Worm (Caenorhabditis elegans): ENCODE data around the gene K03D3.2.
A peak's percentile ranks its signal among the peaks of the same experiment; 100 is the strongest.

The K03D3.2 gene

ce11 chrIV:16328519-16328918, at the start of gene K03D3.2:
Gene K03D3.2, minus strand, starts transcription at chrIV:16328619.
- TF ChIP-seq arid-1 (GFP tag; conservative IDR thresholded peaks at IDR 0.05): no peak
- TF ChIP-seq aha-1 (tag): no peak

ce11 chrIV:16377942-16378341, 49.5 kb upstream of the K03D3.2 start:
- TF ChIP-seq aha-1 (tag) (peak; percentile 81), nhr-41 (GFP tag; IDR thresholded peaks at IDR 0.05) (no peak)

ce11 chrIV:16370592-16370991, 42.2 kb upstream of the K03D3.2 start:
- TF ChIP-seq cey-2 (tag; optimal IDR thresholded peaks at IDR 0.05; ENCODE audit: borderline replicate concordance, insufficient read depth): no peak
- TF ChIP-seq jun-1 (tag; optimal IDR thresholded peaks at IDR 0.05): no peak
- no peak for TF ChIP-seq nhr-6 (tag; optimal IDR thresholded peaks at IDR 0.05)
- no peak for TF ChIP-seq zip-2 (tag; optimal IDR thresholded peaks at IDR 0.05)
- no peak for TF ChIP-seq nhr-11 (tag; optimal IDR thresholded peaks at IDR 0.05)
- no peak for TF ChIP-seq fkh-10 (GFP tag; optimal IDR thresholded peaks at IDR 0.05)
- no peak for TF ChIP-seq egl-27 (tag; optimal IDR thresholded peaks at IDR 0.05)
- TF ChIP-seq fos-1 (tag; optimal IDR thresholded peaks at IDR 0.05): no peak
- no peak for TF ChIP-seq dpl-1 (GFP tag; optimal IDR thresholded peaks at IDR 0.05)
- TF ChIP-seq lsy-2 (tag; optimal IDR thresholded peaks at IDR 0.05): no peak
- TF ChIP-seq D1046.2 (GFP tag; IDR thresholded peaks at IDR 0.05): no peak

ce11 chrIV:16364581-16364980, 36.2 kb upstream of the K03D3.2 start:
- TF ChIP-seq Y5F2A.4 (GFP tag; optimal IDR thresholded peaks at IDR 0.05) (no peak), dve-1 (tag; optimal IDR thresholded peaks at IDR 0.05; ENCODE audit: insufficient read depth) (peak; percentile 49), egl-43 (GFP tag; IDR thresholded peaks at IDR 0.05) (no peak), unc-62 (GFP tag; optimal IDR thresholded peaks at IDR 0.05 in 1 of 2) (no peak), unc-62 (tag; optimal IDR thresholded peaks at IDR 0.05) (no peak), Y75B8A.6 (GFP tag; IDR thresholded peaks at IDR 0.05) (no peak), D1046.2 (GFP tag; IDR thresholded peaks at IDR 0.05) (no peak), php-3 (GFP tag; IDR thresholded peaks at IDR 0.05) (no peak), zip-11 (GFP tag; IDR thresholded peaks at IDR 0.05) (no peak), F37D6.2 (tag; optimal IDR thresholded peaks at IDR 0.05) (no peak), madf-9 (GFP tag; conservative IDR thresholded peaks at IDR 0.05) (no peak), ztf-11 (tag; optimal IDR thresholded peaks at IDR 0.05) (no peak), aha-1 (tag) (peak; percentile 56), pqm-1 (tag; optimal IDR thresholded peaks at IDR 0.05) (peak; percentile 1), daf-16 (GFP tag; optimal IDR thresholded peaks at IDR 0.05) (no peak), daf-16 (tag; optimal IDR thresholded peaks at IDR 0.05) (peak; percentile 70), attf-4 (tag; optimal IDR thresholded peaks at IDR 0.05) (no peak), daf-8 (GFP tag; IDR thresholded peaks at IDR 0.05) (no peak), T20F7.1 (GFP tag; optimal IDR thresholded peaks at IDR 0.05) (no peak), ces-1 (GFP tag; optimal IDR thresholded peaks at IDR 0.05) (no peak), lin-1 (GFP tag; IDR thresholded peaks at IDR 0.05) (no peak), sdz-12 (GFP tag; optimal IDR thresholded peaks at IDR 0.05) (no peak), ctbp-1 (GFP tag; IDR thresholded peaks at IDR 0.05) (no peak)

ce11 chrIV:16350690-16351089, 22.3 kb upstream of the K03D3.2 start, which contains the start of gene C35D6.4:
Gene C35D6.4, plus strand, starts transcription at chrIV:16350990.
- no peak for TF ChIP-seq madf-5 (GFP tag; IDR thresholded peaks at IDR 0.05)
- TF ChIP-seq ceh-32 (tag; optimal IDR thresholded peaks at IDR 0.05; ENCODE audit: poor library complexity): no peak
- no peak for TF ChIP-seq nhr-25 (tag; optimal IDR thresholded peaks at IDR 0.05; ENCODE audit: borderline replicate concordance, insufficient read depth)
- TF ChIP-seq gei-8 (GFP tag; optimal IDR thresholded peaks at IDR 0.05): no peak
- TF ChIP-seq ZK337.2 (GFP tag; IDR thresholded peaks at IDR 0.05): no peak
- TF ChIP-seq pha-4 (GFP tag; IDR thresholded peaks at IDR 0.05): no peak
- TF ChIP-seq pha-4 (tag; optimal IDR thresholded peaks at IDR 0.05): no peak
- no peak for TF ChIP-seq mxl-3 (GFP tag; optimal IDR thresholded peaks at IDR 0.05)
- no peak for TF ChIP-seq zip-11 (GFP tag; IDR thresholded peaks at IDR 0.05)
- TF ChIP-seq hlh-11 (tag; optimal IDR thresholded peaks at IDR 0.05): no peak
- TF ChIP-seq skn-1 (tag; optimal IDR thresholded peaks at IDR 0.05): no peak
- TF ChIP-seq vab-7 (GFP tag; IDR thresholded peaks at IDR 0.05): no peak
- TF ChIP-seq aly-2 (tag; optimal IDR thresholded peaks at IDR 0.05): no peak
- TF ChIP-seq nhr-237 (tag; optimal IDR thresholded peaks at IDR 0.05): no peak
- no peak for TF ChIP-seq sdz-12 (GFP tag; optimal IDR thresholded peaks at IDR 0.05)

All from whole organism, L4 larva.